Worm (Caenorhabditis elegans) whole organism, midembryonic: ENCODE data around the gene ced-13.

Experiments
- T22C8.4 ChIP-seq: fragments of 200-800 bp; sonication (Bioruptor generic); IDR thresholded peaks from 2 replicates; pipeline ENCODE4 v1.3.6; 2022; ENCODE audit warnings: missing genetic modification characterization, missing compliant biosample characterization
- cog-1 ChIP-seq: sonication (generic microtip); optimal IDR thresholded peaks from 2 replicates; lab custom pipeline; 2016; ENCODE audit warnings: missing genetic modification characterization, missing compliant biosample characterization
- flt-1 ChIP-seq: fragments of 200-800 bp; sonication (Bioruptor generic); IDR thresholded peaks from 2 replicates; pipeline ENCODE4 v1.3.6; 2022; ENCODE audit warnings: missing genetic modification characterization, missing compliant biosample characterization
- klf-2 ChIP-seq: fragments of 200-800 bp; sonication (Bioruptor generic); conservative IDR thresholded peaks from 2 replicates; pipeline ENCODE4 v1.3.6; 2022; ENCODE audit warnings: missing genetic modification reagents, missing genetic modification characterization, missing compliant biosample characterization
- med-1 ChIP-seq: sonication (generic microtip); optimal IDR thresholded peaks from 2 replicates; lab custom pipeline; 2017; ENCODE audit warnings: missing genetic modification characterization, mild to moderate bottlenecking, missing compliant biosample characterization, antibody characterized with exemption, missing genetic modification reagents; ENCODE audit not compliant: insufficient read depth
- ref-1 ChIP-seq: fragments of 200-800 bp; sonication (Bioruptor generic); conservative IDR thresholded peaks from 2 replicates; pipeline ENCODE4 v1.3.6; 2022; ENCODE audit warnings: missing genetic modification reagents, missing genetic modification characterization, missing compliant biosample characterization
- tab-1 ChIP-seq: fragments of 200-800 bp; sonication (Bioruptor generic); IDR thresholded peaks from 2 replicates; pipeline ENCODE4 v1.3.6; 2022; ENCODE audit warnings: missing genetic modification characterization, missing compliant biosample characterization
- ztf-23 ChIP-seq: fragments of 200-800 bp; sonication (Bioruptor generic); IDR thresholded peaks from 2 replicates; pipeline ENCODE4 v1.3.6; 2022; ENCODE audit warnings: missing genetic modification reagents, missing genetic modification characterization, missing compliant biosample characterization
- ztf-29 ChIP-seq: fragments of 200-800 bp; sonication (Bioruptor generic); IDR thresholded peaks from 2 replicates; pipeline ENCODE4 v1.3.6; 2022; ENCODE audit warnings: missing genetic modification reagents, missing genetic modification characterization, missing compliant biosample characterization

ced-13 gene

DNA sequence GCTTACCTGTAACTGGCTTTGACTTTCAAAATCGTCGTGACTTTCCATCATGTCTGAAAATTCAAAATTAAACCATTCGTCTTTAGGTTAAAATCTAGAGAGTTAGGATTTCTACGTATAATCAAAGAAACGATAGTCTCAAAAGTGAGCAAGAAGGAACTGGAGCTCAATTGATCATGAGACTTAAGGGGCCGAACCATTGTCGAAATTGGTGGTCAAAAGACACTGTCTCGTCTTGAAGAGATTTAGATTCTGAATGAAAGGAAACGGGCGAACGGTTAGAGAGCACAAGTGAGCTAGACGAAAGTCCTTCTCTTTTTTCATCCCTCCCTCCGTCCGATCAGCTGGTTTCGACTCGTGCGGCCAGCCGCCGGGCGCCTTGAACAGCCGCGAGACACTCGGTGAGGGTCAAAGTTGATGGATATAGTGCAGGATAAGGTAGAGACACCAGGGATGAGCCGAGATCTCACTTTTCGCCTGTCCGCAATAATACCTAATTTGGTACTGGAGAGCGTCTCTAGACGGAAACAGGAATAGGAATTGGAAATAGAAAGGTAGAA lies 38.2 kb downstream of the ced-13 start, which contains the start of gene M60.7:
Gene M60.7, minus strand, starts transcription at position 51 of the 560 bp plus-strand sequence.
- no peak for TF ChIP-seq tab-1 (GFP tag; lab: Robert Waterston, UW)
- TF ChIP-seq ztf-29 (GFP tag; lab: Robert Waterston, UW) = no peak
- TF ChIP-seq ref-1 (GFP tag; lab: Robert Waterston, UW) = no peak
- no peak for TF ChIP-seq klf-2 (GFP tag; lab: Robert Waterston, UW)

DNA sequence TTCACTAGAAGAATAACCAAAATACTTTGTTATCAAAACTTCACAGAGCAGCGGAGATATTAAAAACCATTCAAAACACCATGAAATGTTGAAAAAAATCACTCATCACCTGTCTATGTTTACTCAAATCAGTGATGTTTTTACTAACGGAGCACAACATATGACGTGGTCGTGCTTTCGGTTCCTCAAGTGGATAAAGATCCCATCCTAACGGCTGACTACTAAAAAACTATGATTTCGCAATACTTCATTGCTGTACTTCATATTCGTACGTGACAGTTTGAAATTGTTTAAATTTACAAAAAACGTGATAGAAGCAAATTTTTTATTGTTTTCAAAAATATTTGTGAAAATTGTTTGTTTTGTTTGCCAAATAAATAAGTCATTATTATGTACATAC lies 41.8 kb downstream of the ced-13 start:
- TF ChIP-seq T22C8.4 (GFP tag; lab: Robert Waterston, UW) (no peak), flt-1 (no peak), ztf-29 (GFP tag; lab: Robert Waterston, UW) (no peak), med-1 (GFP tag; lab: Kevin White, UChicago) (no peak), tab-1 (GFP tag; lab: Robert Waterston, UW) (no peak)

DNA sequence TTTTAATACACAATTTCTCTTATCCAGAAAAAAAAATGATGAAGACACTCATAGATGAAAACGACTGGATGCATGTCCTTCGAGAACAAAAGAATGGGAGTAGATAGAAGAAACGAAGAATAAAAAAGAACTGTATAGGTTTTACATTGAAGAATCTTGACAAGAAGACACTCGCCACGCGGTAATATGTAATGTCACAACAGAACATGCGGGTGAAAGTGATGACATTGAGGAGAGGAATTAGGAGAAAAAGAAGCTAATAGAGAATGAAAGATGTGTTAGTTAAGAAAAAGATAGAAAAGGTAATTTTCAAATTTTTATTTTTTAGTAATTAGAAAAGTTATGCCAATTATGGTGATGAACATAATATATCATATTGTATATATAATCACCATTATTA lies 44.0 kb downstream of the ced-13 start:
- TF ChIP-seq T22C8.4 (GFP tag; lab: Robert Waterston, UW) = no peak

ce11 chrX:8252293-8252692 lies 47.2 kb downstream of the ced-13 start, which contains the start of gene M60.6:
M60.6 (minus strand) TSS chrX:8252458.
- TF ChIP-seq ztf-23 (GFP tag; lab: Robert Waterston, UW) = no peak
- TF ChIP-seq klf-2 (GFP tag; lab: Robert Waterston, UW) = no peak
- TF ChIP-seq tab-1 (GFP tag; lab: Robert Waterston, UW) = no peak
- no peak for TF ChIP-seq ztf-29 (GFP tag; lab: Robert Waterston, UW)
- no peak for TF ChIP-seq T22C8.4 (GFP tag; lab: Robert Waterston, UW)
- no peak for TF ChIP-seq ref-1 (GFP tag; lab: Robert Waterston, UW)
- no peak for TF ChIP-seq med-1 (GFP tag; lab: Kevin White, UChicago)
- no peak for TF ChIP-seq flt-1
- no peak for TF ChIP-seq cog-1 (tag; lab: Kevin White, UChicago)
